Worm (Caenorhabditis elegans) whole organism, midembryonic: ENCODE measurements around the gene srz-78.

Experiments used
- T22C8.4 ChIP-seq: fragments of 200-800 bp; sonication (Bioruptor generic); IDR thresholded peaks from 2 replicates; pipeline ENCODE4 v1.3.6; 2022; ENCODE audit warnings: missing genetic modification characterization, missing compliant biosample characterization
- cog-1 ChIP-seq: sonication (generic microtip); optimal IDR thresholded peaks from 2 replicates; lab custom pipeline; 2016; ENCODE audit warnings: missing genetic modification characterization, missing compliant biosample characterization
- flt-1 ChIP-seq: fragments of 200-800 bp; sonication (Bioruptor generic); IDR thresholded peaks from 2 replicates; pipeline ENCODE4 v1.3.6; 2022; ENCODE audit warnings: missing genetic modification characterization, missing compliant biosample characterization
- klf-2 ChIP-seq: fragments of 200-800 bp; sonication (Bioruptor generic); conservative IDR thresholded peaks from 2 replicates; pipeline ENCODE4 v1.3.6; 2022; ENCODE audit warnings: missing genetic modification reagents, missing genetic modification characterization, missing compliant biosample characterization
- med-1 ChIP-seq: sonication (generic microtip); optimal IDR thresholded peaks from 2 replicates; lab custom pipeline; 2017; ENCODE audit warnings: missing genetic modification characterization, mild to moderate bottlenecking, missing compliant biosample characterization, antibody characterized with exemption, missing genetic modification reagents; ENCODE audit not compliant: insufficient read depth
- ref-1 ChIP-seq: fragments of 200-800 bp; sonication (Bioruptor generic); conservative IDR thresholded peaks from 2 replicates; pipeline ENCODE4 v1.3.6; 2022; ENCODE audit warnings: missing genetic modification reagents, missing genetic modification characterization, missing compliant biosample characterization
- tab-1 ChIP-seq: fragments of 200-800 bp; sonication (Bioruptor generic); IDR thresholded peaks from 2 replicates; pipeline ENCODE4 v1.3.6; 2022; ENCODE audit warnings: missing genetic modification characterization, missing compliant biosample characterization
- ztf-23 ChIP-seq: fragments of 200-800 bp; sonication (Bioruptor generic); IDR thresholded peaks from 2 replicates; pipeline ENCODE4 v1.3.6; 2022; ENCODE audit warnings: missing genetic modification reagents, missing genetic modification characterization, missing compliant biosample characterization
- ztf-29 ChIP-seq: fragments of 200-800 bp; sonication (Bioruptor generic); IDR thresholded peaks from 2 replicates; pipeline ENCODE4 v1.3.6; 2022; ENCODE audit warnings: missing genetic modification reagents, missing genetic modification characterization, missing compliant biosample characterization

srz-78 gene

ce11 chrIV:3491477-3491876 is at the start of gene srz-78:
TSS of gene srz-78 (plus strand) at chrIV:3491777.
- TF ChIP-seq ref-1 = no peak
- no peak for TF ChIP-seq klf-2 (GFP tag; lab: Robert Waterston, UW)
- TF ChIP-seq ztf-29 (GFP tag; lab: Robert Waterston, UW) = no peak
- no peak for TF ChIP-seq flt-1 (GFP tag; lab: Robert Waterston, UW)
- no peak for TF ChIP-seq cog-1 (tag; lab: Kevin White, UChicago)
- no peak for TF ChIP-seq T22C8.4 (GFP tag; lab: Robert Waterston, UW)
- no peak for TF ChIP-seq ztf-23
- TF ChIP-seq tab-1 (GFP tag; lab: Robert Waterston, UW) = no peak
- TF ChIP-seq med-1 (GFP tag; lab: Kevin White, UChicago) = no peak

ce11 chrIV:3442513-3442912 is 49.1 kb upstream of the srz-78 start:
- TF ChIP-seq klf-2 (GFP tag; lab: Robert Waterston, UW) = no peak
- TF ChIP-seq tab-1 (GFP tag; lab: Robert Waterston, UW) = no peak

- TF ChIP-seq tab-1 (GFP tag; lab: Robert Waterston, UW) (no peak), flt-1 (GFP tag; lab: Robert Waterston, UW) (no peak), ref-1 (no peak), med-1 (GFP tag; lab: Kevin White, UChicago) (no peak), cog-1 (tag; lab: Kevin White, UChicago) (no peak), ztf-23 (no peak), ztf-29 (GFP tag; lab: Robert Waterston, UW) (no peak), klf-2 (GFP tag; lab: Robert Waterston, UW) (no peak), T22C8.4 (GFP tag; lab: Robert Waterston, UW) (no peak)
Observed at ce11 chrIV:3444101-3444500, 47.5 kb upstream of the srz-78 start, which contains the start of gene F09D12.2. TSS of gene F09D12.2 (minus strand) at chrIV:3444201.

- TF ChIP-seq klf-2 (GFP tag; lab: Robert Waterston, UW) (no peak), ztf-29 (GFP tag; lab: Robert Waterston, UW) (no peak), med-1 (GFP tag; lab: Kevin White, UChicago) (no peak), tab-1 (GFP tag; lab: Robert Waterston, UW) (no peak), ztf-23 (no peak), ref-1 (no peak), T22C8.4 (GFP tag; lab: Robert Waterston, UW) (no peak), cog-1 (tag; lab: Kevin White, UChicago) (no peak), flt-1 (GFP tag; lab: Robert Waterston, UW) (no peak)
Observed at ce11 chrIV:3444614-3445013, 47.0 kb upstream of the srz-78 start, which contains the start of gene F58E2.5. TSS of gene F58E2.5 (plus strand) at chrIV:3444914.

- TF ChIP-seq cog-1 (tag; lab: Kevin White, UChicago) (no peak), flt-1 (GFP tag; lab: Robert Waterston, UW) (no peak), ref-1 (no peak), tab-1 (GFP tag; lab: Robert Waterston, UW) (no peak), ztf-23 (no peak), med-1 (GFP tag; lab: Kevin White, UChicago) (no peak), klf-2 (GFP tag; lab: Robert Waterston, UW) (no peak), ztf-29 (GFP tag; lab: Robert Waterston, UW) (no peak), T22C8.4 (GFP tag; lab: Robert Waterston, UW) (no peak)
Observed at ce11 chrIV:3447350-3447749, 44.2 kb upstream of the srz-78 start.

- TF ChIP-seq med-1 (GFP tag; lab: Kevin White, UChicago) (no peak), flt-1 (GFP tag; lab: Robert Waterston, UW) (no peak), ref-1 (no peak), tab-1 (GFP tag; lab: Robert Waterston, UW) (no peak)
Observed at ce11 chrIV:3452516-3452915, 39.1 kb upstream of the srz-78 start.

- TF ChIP-seq cog-1 (tag; lab: Kevin White, UChicago) (no peak), klf-2 (GFP tag; lab: Robert Waterston, UW) (no peak), tab-1 (GFP tag; lab: Robert Waterston, UW) (no peak), flt-1 (GFP tag; lab: Robert Waterston, UW) (no peak), ztf-29 (GFP tag; lab: Robert Waterston, UW) (no peak), ztf-23 (no peak), med-1 (GFP tag; lab: Kevin White, UChicago) (no peak)
Observed at ce11 chrIV:3453346-3453745, 38.2 kb upstream of the srz-78 start, which contains the start of gene srz-23. TSS of gene srz-23 (plus strand) at chrIV:3453608.

ce11 chrIV:3455437-3455836 is 36.1 kb upstream of the srz-78 start:
- TF ChIP-seq ztf-29 (GFP tag; lab: Robert Waterston, UW) = peak; percentile 75; the same call in 1 of the 2 replicates

- no peak for TF ChIP-seq flt-1 (GFP tag; lab: Robert Waterston, UW)
- TF ChIP-seq T22C8.4 (GFP tag; lab: Robert Waterston, UW) = no peak
- no peak for TF ChIP-seq ref-1
- TF ChIP-seq klf-2 (GFP tag; lab: Robert Waterston, UW) = no peak
- no peak for TF ChIP-seq ztf-29 (GFP tag; lab: Robert Waterston, UW)
- no peak for TF ChIP-seq cog-1 (tag; lab: Kevin White, UChicago)
Observed at ce11 chrIV:3463254-3463653, 28.3 kb upstream of the srz-78 start, which contains the start of gene F58E2.4. TSS of gene F58E2.4 (plus strand) at chrIV:3463387.

- no peak for TF ChIP-seq T22C8.4 (GFP tag; lab: Robert Waterston, UW)
- no peak for TF ChIP-seq ztf-23
- TF ChIP-seq klf-2 (GFP tag; lab: Robert Waterston, UW) = no peak
- no peak for TF ChIP-seq tab-1 (GFP tag; lab: Robert Waterston, UW)
- no peak for TF ChIP-seq flt-1 (GFP tag; lab: Robert Waterston, UW)
- no peak for TF ChIP-seq med-1 (GFP tag; lab: Kevin White, UChicago)
- no peak for TF ChIP-seq ztf-29 (GFP tag; lab: Robert Waterston, UW)
- TF ChIP-seq ref-1 = no peak
- no peak for TF ChIP-seq cog-1 (tag; lab: Kevin White, UChicago)
Observed at ce11 chrIV:3467128-3467527, 24.4 kb upstream of the srz-78 start, which contains the start of gene F58E2.3. TSS of gene F58E2.3 (plus strand) at chrIV:3467428.
